Fruit fly (Drosophila melanogaster): Measurements from ENCODE around the gene CG32485.

Gene CG32485

DNA sequence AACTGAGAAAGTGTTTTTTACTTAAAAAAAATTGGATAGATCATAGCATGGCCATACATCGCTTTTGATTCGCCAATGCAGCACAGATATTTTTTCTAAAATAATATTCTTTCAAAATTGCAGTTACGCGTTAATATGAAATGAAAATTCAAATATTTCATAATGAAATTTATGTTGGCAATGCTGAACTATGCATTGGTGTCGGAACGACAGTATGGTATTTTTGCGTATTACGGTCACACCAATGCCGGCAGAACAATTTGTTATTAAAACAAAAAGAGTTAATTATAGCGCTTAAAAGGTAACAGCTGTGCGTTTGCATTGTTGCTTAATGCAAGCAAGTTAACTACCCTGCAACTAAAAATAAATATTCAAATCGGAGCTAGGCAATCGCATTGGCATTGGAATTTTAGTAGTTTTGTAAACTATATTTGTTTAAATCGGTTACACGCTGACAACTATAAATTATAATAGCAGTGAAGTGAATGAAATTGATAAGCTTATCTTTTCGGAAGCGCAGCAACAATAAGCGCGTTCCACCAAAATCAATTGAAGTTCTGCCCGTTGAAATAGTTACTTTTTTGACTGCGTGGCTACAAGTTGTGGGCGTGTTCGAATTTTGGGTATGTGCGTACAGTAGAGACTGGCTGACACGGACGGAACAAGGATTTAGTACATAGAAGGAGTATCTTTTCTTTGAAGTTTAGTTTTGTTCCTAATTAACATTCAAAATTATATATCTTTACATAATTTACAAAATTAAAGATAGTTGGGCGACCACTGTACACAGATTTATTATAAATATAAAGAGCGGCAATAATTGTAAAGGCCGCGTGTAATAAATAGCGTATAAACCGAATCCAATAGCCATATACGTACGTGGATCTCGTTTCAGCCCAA, 7.7 kb upstream of the CG32485 start, which contains the start of gene Prx4 (continued):
- TF ChIP-seq CG17912 (GFP tag; optimal IDR thresholded peaks at IDR 0.05): no peak
- TF ChIP-seq Antp (GFP tag; optimal IDR thresholded peaks at IDR 0.05): peak; percentile 32
- TF ChIP-seq Oaz (GFP tag; IDR thresholded peaks at IDR 0.05): peak; percentile 40; the same call in 1 of the 2 replicates
- peak; percentile 54 for TF ChIP-seq pum (GFP tag; optimal IDR thresholded peaks at IDR 0.05)
- peak; percentile 11 for TF ChIP-seq chn (GFP tag; optimal IDR thresholded peaks at IDR 0.05)
- no peak for TF ChIP-seq NK7.1 (GFP tag; optimal IDR thresholded peaks at IDR 0.05)
- TF ChIP-seq row (GFP tag; IDR thresholded peaks at IDR 0.05): peak; percentile 81
- no peak for TF ChIP-seq sim (GFP tag; IDR thresholded peaks at IDR 0.05)
- no peak for TF ChIP-seq Sin3A (optimal IDR thresholded peaks at IDR 0.05)
- no peak; the same call in 1 of the 2 replicates for TF ChIP-seq Gsc (GFP tag; IDR thresholded peaks at IDR 0.05)
- TF ChIP-seq CG10462 (GFP tag; optimal IDR thresholded peaks at IDR 0.05): no peak
- TF ChIP-seq nau (GFP tag; optimal IDR thresholded peaks at IDR 0.05): peak; percentile 65
- TF ChIP-seq croc (GFP tag; conservative IDR thresholded peaks at IDR 0.05): peak; percentile 45; the same call in 2 of the 3 replicates
- TF ChIP-seq CG4617 (GFP tag; optimal IDR thresholded peaks at IDR 0.05; ENCODE audit: borderline replicate concordance): no peak
- peak; percentile 47 for TF ChIP-seq CG18619 (GFP tag; optimal IDR thresholded peaks at IDR 0.05)
- peak; percentile 74 for TF ChIP-seq stwl (tag; optimal IDR thresholded peaks at IDR 0.05)
- no peak for TF ChIP-seq crp (GFP tag; optimal IDR thresholded peaks at IDR 0.05)
- TF ChIP-seq Atf3 (GFP tag; optimal IDR thresholded peaks at IDR 0.05): no peak
- no peak for TF ChIP-seq CG1792 (GFP tag; optimal IDR thresholded peaks at IDR 0.05)
- no peak for TF ChIP-seq usp (GFP tag; optimal IDR thresholded peaks at IDR 0.05)
- no peak for TF ChIP-seq bbx (GFP tag; IDR thresholded peaks at IDR 0.05; ENCODE audit: partially characterized antibody)
- peak; percentile 88 for TF ChIP-seq slbo (GFP tag; IDR thresholded peaks at IDR 0.05)
- peak; percentile 53 for TF ChIP-seq Ssrp (tag; optimal IDR thresholded peaks at IDR 0.05)
- peak; percentile 56 for TF ChIP-seq fd3F (GFP tag; optimal IDR thresholded peaks at IDR 0.05)
- TF ChIP-seq p53 (GFP tag; optimal IDR thresholded peaks at IDR 0.05): no peak
- no peak for TF ChIP-seq Camta (GFP tag; optimal IDR thresholded peaks at IDR 0.05)
- peak; percentile 44 for TF ChIP-seq CG14667 (GFP tag; IDR thresholded peaks at IDR 0.05)
- peak; percentile 66; the same call in 2 of the 3 replicates for TF ChIP-seq gce (GFP tag; IDR thresholded peaks at IDR 0.05)
- no peak for TF ChIP-seq B-H2 (GFP tag; optimal IDR thresholded peaks at IDR 0.05)
- peak; percentile 30 for TF ChIP-seq Bdp1 (GFP tag; optimal IDR thresholded peaks at IDR 0.05)
- peak; percentile 60; the same call in 1 of the 2 replicates for TF ChIP-seq CG1024 (GFP tag; IDR thresholded peaks at IDR 0.05)
- TF ChIP-seq CG32532 (GFP tag; IDR thresholded peaks at IDR 0.05): peak; percentile 84
- peak; percentile 66 for TF ChIP-seq cwo (GFP tag; optimal IDR thresholded peaks at IDR 0.05)
- peak; percentile 51 for TF ChIP-seq ems (GFP tag; optimal IDR thresholded peaks at IDR 0.05)
- peak; percentile 52; the same call in 2 of the 3 replicates for TF ChIP-seq CG11093 (GFP tag; IDR thresholded peaks at IDR 0.05)
- peak; percentile 74 for TF ChIP-seq CG9932 (GFP tag; IDR thresholded peaks at IDR 0.05)
- peak; percentile 69 for TF ChIP-seq HLH3B (GFP tag; IDR thresholded peaks at IDR 0.05)
- TF ChIP-seq Dad (GFP tag; optimal IDR thresholded peaks at IDR 0.05): no peak
- peak; percentile 9 for TF ChIP-seq CTCF (GFP tag; optimal IDR thresholded peaks at IDR 0.05)
- peak; percentile 76 for TF ChIP-seq CG31441 (GFP tag; IDR thresholded peaks at IDR 0.05)
- peak; percentile 61 for TF ChIP-seq D19B (GFP tag; optimal IDR thresholded peaks at IDR 0.05)
- peak; percentile 80 for TF ChIP-seq CG15269 (tag; optimal IDR thresholded peaks at IDR 0.05)
- TF ChIP-seq CG10366 (GFP tag; IDR thresholded peaks at IDR 0.05): peak; percentile 81
- TF ChIP-seq HmgD (GFP tag; optimal IDR thresholded peaks at IDR 0.05): no peak
- no peak for TF ChIP-seq sc (optimal IDR thresholded peaks at IDR 0.05)
- TF ChIP-seq sc (GFP tag; optimal IDR thresholded peaks at IDR 0.05): peak; percentile 17
- TF ChIP-seq lbe (GFP tag; optimal IDR thresholded peaks at IDR 0.05): no peak
- TF ChIP-seq CG12769 (tag; optimal IDR thresholded peaks at IDR 0.05): peak; percentile 64
- TF ChIP-seq Oli (tag; optimal IDR thresholded peaks at IDR 0.05): peak; percentile 74
- peak; percentile 19 for TF ChIP-seq CG7928 (GFP tag; optimal IDR thresholded peaks at IDR 0.05)
- TF ChIP-seq CG4424 (GFP tag; optimal IDR thresholded peaks at IDR 0.05): peak; percentile 70

Data from whole organism, embryonic.